Fruit fly (Drosophila melanogaster) whole organism, adult: ENCODE results near the gene CG12016.

Source experiments
- CG11617 ChIP-seq: fragments of 200-800 bp; sonication (Bioruptor generic); optimal IDR thresholded peaks from 2 replicates; lab custom pipeline; 2017; ENCODE audit warnings: mild to moderate bottlenecking, missing biosample characterization, missing genetic modification reagents, missing genetic modification characterization
- CG12768 ChIP-seq: fragments of 200-800 bp; sonication (Bioruptor generic); optimal IDR thresholded peaks from 2 replicates; lab custom pipeline; 2017; ENCODE audit warnings: missing biosample characterization, missing genetic modification characterization, mild to moderate bottlenecking, moderate library complexity, missing genetic modification reagents
- CG14711 ChIP-seq: fragments of 200-800 bp; sonication (Bioruptor generic); optimal IDR thresholded peaks from 2 replicates; lab custom pipeline; 2018; ENCODE audit warnings: missing biosample characterization, mild to moderate bottlenecking, missing genetic modification characterization, moderate library complexity
- CG1620 ChIP-seq: fragments of 200-800 bp; sonication (Bioruptor generic); optimal IDR thresholded peaks from 2 replicates; lab custom pipeline; 2016; ENCODE audit warnings: missing biosample characterization, missing genetic modification characterization
- CG33017 ChIP-seq: fragments of 200-800 bp; sonication (Bioruptor generic); optimal IDR thresholded peaks from 2 replicates; lab custom pipeline; 2018; ENCODE audit warnings: missing biosample characterization, mild to moderate bottlenecking, missing genetic modification characterization, moderate library complexity
- CG5204 ChIP-seq: fragments of 200-800 bp; sonication (Bioruptor generic); optimal IDR thresholded peaks from 2 replicates; lab custom pipeline; 2016; ENCODE audit warnings: missing biosample characterization, missing genetic modification characterization
- CG7045 ChIP-seq: fragments of 200-800 bp; sonication (Bioruptor generic); optimal IDR thresholded peaks from 2 replicates; lab custom pipeline; 2017; ENCODE audit warnings: missing biosample characterization, mild to moderate bottlenecking, missing genetic modification characterization
- CG7101 ChIP-seq: fragments of 200-800 bp; sonication (Bioruptor generic); optimal IDR thresholded peaks from 2 replicates; lab custom pipeline; 2018; ENCODE audit warnings: missing biosample characterization, mild to moderate bottlenecking, missing genetic modification characterization, moderate library complexity
- Clk ChIP-seq: fragments of 200-800 bp; sonication (Bioruptor generic); optimal IDR thresholded peaks from 2 replicates; lab custom pipeline; 2017; ENCODE audit warnings: missing biosample characterization, missing genetic modification characterization
- Crg-1 ChIP-seq: fragments of 200-800 bp; sonication (Bioruptor generic); optimal IDR thresholded peaks from 2 replicates; lab custom pipeline; 2016; ENCODE audit warnings: missing biosample characterization, missing genetic modification characterization
- Hr96 ChIP-seq: fragments of 200-800 bp; sonication (Bioruptor generic); optimal IDR thresholded peaks from 2 replicates; lab custom pipeline; 2016; ENCODE audit warnings: missing biosample characterization, missing genetic modification characterization
- Mnt ChIP-seq: fragments of 200-800 bp; sonication (Bioruptor generic); optimal IDR thresholded peaks from 2 replicates; lab custom pipeline; 2016; ENCODE audit warnings: missing biosample characterization, mild to moderate bottlenecking, missing genetic modification characterization
- bab1 ChIP-seq: fragments of 200-800 bp; sonication (Bioruptor generic); optimal IDR thresholded peaks from 3 replicates; lab custom pipeline; 2019; ENCODE audit warnings: missing biosample characterization, mild to moderate bottlenecking, missing genetic modification characterization, moderate library complexity
- cic ChIP-seq: fragments of 200-800 bp; sonication (Bioruptor generic); optimal IDR thresholded peaks from 2 replicates; lab custom pipeline; 2017; ENCODE audit warnings: missing biosample characterization, mild to moderate bottlenecking, missing genetic modification characterization, moderate library complexity
- cnc ChIP-seq, 2 experiments: fragments of >200 bp; optimal IDR thresholded peaks; 2 replicates each; lab custom pipeline; 2017
- kay ChIP-seq: fragments of 200-800 bp; sonication (Bioruptor generic); peaks from one replicate; lab custom pipeline; 2016; ENCODE audit warnings: missing biosample characterization, missing genetic modification characterization, borderline replicate concordance
- ovo ChIP-seq: fragments of 200-800 bp; sonication (Bioruptor generic); optimal IDR thresholded peaks from 2 replicates; lab custom pipeline; 2016; ENCODE audit warnings: missing biosample characterization, missing genetic modification characterization
- pad ChIP-seq: fragments of 200-800 bp; sonication (Bioruptor generic); optimal IDR thresholded peaks from 3 replicates; lab custom pipeline; 2017; ENCODE audit warnings: missing biosample characterization, missing genetic modification characterization, mild to moderate bottlenecking, moderate library complexity, missing genetic modification reagents
- tj ChIP-seq: fragments of 200-800 bp; sonication (Bioruptor generic); optimal IDR thresholded peaks from 3 replicates; lab custom pipeline; 2017; ENCODE audit warnings: missing biosample characterization, mild to moderate bottlenecking, missing genetic modification characterization, moderate library complexity
- toe ChIP-seq: fragments of 200-800 bp; sonication (Bioruptor generic); optimal IDR thresholded peaks from 2 replicates; lab custom pipeline; 2016; ENCODE audit warnings: missing biosample characterization, missing genetic modification characterization

Gene CG12016

dm6 chr3L:3338882-3339590 lies 19.7 kb downstream of the CG12016 start:
- TF ChIP-seq CG14711 (tag; lab: Kevin White, UChicago), result peak; percentile 6
- TF ChIP-seq pad (GFP tag; lab: Kevin White, UChicago), result no peak

- TF ChIP-seq kay (GFP tag; lab: Kevin White, UChicago) (peak; percentile 45), tj (GFP tag; lab: Kevin White, UChicago) (peak; percentile 22), CG14711 (tag; lab: Kevin White, UChicago) (peak; percentile 4), CG11617 (no peak), Hr96 (GFP tag; lab: Kevin White, UChicago) (no peak), Mnt (GFP tag; lab: Kevin White, UChicago) (no peak), CG7101 (peak; percentile 10), CG12768 (GFP tag; lab: Kevin White, UChicago) (no peak), cnc (optimal IDR thresholded peaks at IDR 0.05; lab: Kevin White, UChicago) (no peak)
Measured at dm6 chr3L:3339695-3340226, 20.4 kb downstream of the CG12016 start.

- TF ChIP-seq bab1 (GFP tag; lab: Kevin White, UChicago) (no peak), CG14711 (tag; lab: Kevin White, UChicago) (no peak), tj (GFP tag; lab: Kevin White, UChicago) (peak; percentile 66), kay (GFP tag; lab: Kevin White, UChicago) (no peak), ovo (GFP tag; lab: Kevin White, UChicago) (no peak)
Measured at dm6 chr3L:3342307-3342940, 23.1 kb downstream of the CG12016 start.

- TF ChIP-seq ovo (GFP tag; lab: Kevin White, UChicago), result no peak
- TF ChIP-seq CG7101, result no peak
- TF ChIP-seq kay (GFP tag; lab: Kevin White, UChicago), result peak; percentile 48
Measured at dm6 chr3L:3343260-3343659, 23.9 kb downstream of the CG12016 start.

- TF ChIP-seq CG5204 (GFP tag; lab: Kevin White, UChicago) (no peak), tj (GFP tag; lab: Kevin White, UChicago) (peak; percentile 80), kay (GFP tag; lab: Kevin White, UChicago) (no peak), CG14711 (tag; lab: Kevin White, UChicago) (no peak)
Measured at dm6 chr3L:3344528-3344927, 25.2 kb downstream of the CG12016 start.

dm6 chr3L:3346294-3346693 lies 26.9 kb downstream of the CG12016 start:
- TF ChIP-seq CG14711 (tag; lab: Kevin White, UChicago), result no peak
- TF ChIP-seq toe (GFP tag; lab: Kevin White, UChicago), result no peak
- TF ChIP-seq CG11617, result no peak
- no peak for TF ChIP-seq Crg-1 (GFP tag; lab: Kevin White, UChicago)
- TF ChIP-seq tj (GFP tag; lab: Kevin White, UChicago), result no peak
- TF ChIP-seq kay (GFP tag; lab: Kevin White, UChicago), result no peak
- no peak for TF ChIP-seq cic (GFP tag; lab: Kevin White, UChicago)
- TF ChIP-seq CG12768 (GFP tag; lab: Kevin White, UChicago), result no peak
- TF ChIP-seq CG7101, result no peak
- no peak for TF ChIP-seq Hr96 (GFP tag; lab: Kevin White, UChicago)
- no peak for TF ChIP-seq CG5204 (GFP tag; lab: Kevin White, UChicago)
- no peak for TF ChIP-seq CG33017 (tag; lab: Kevin White, UChicago)
- TF ChIP-seq CG1620, result no peak
- TF ChIP-seq ovo (GFP tag; lab: Kevin White, UChicago), result no peak
- no peak for TF ChIP-seq CG7045 (GFP tag; lab: Kevin White, UChicago)
- TF ChIP-seq cnc (optimal IDR thresholded peaks at IDR 0.05; lab: Kevin White, UChicago), result no peak

dm6 chr3L:3348956-3349824 lies 29.8 kb downstream of the CG12016 start:
- TF ChIP-seq cnc (optimal IDR thresholded peaks at IDR 0.05; lab: Kevin White, UChicago), result no peak
- no peak for TF ChIP-seq Mnt (GFP tag; lab: Kevin White, UChicago)
- TF ChIP-seq bab1 (GFP tag; lab: Kevin White, UChicago), result no peak
- no peak for TF ChIP-seq tj (GFP tag; lab: Kevin White, UChicago)
- no peak for TF ChIP-seq CG14711 (tag; lab: Kevin White, UChicago)
- TF ChIP-seq pad (GFP tag; lab: Kevin White, UChicago), result no peak
- peak; percentile 13 for TF ChIP-seq CG11617
- peak; percentile 1 for TF ChIP-seq CG7045 (GFP tag; lab: Kevin White, UChicago)
- TF ChIP-seq kay (GFP tag; lab: Kevin White, UChicago), result no peak
- no peak for TF ChIP-seq toe (GFP tag; lab: Kevin White, UChicago)
- TF ChIP-seq CG7101, result no peak
- TF ChIP-seq ovo (GFP tag; lab: Kevin White, UChicago), result no peak
- no peak for TF ChIP-seq Crg-1 (GFP tag; lab: Kevin White, UChicago)
- TF ChIP-seq CG1620, result no peak
- no peak for TF ChIP-seq CG5204 (GFP tag; lab: Kevin White, UChicago)
- TF ChIP-seq Clk, result no peak
- peak; percentile 13 for TF ChIP-seq CG12768 (GFP tag; lab: Kevin White, UChicago)
- TF ChIP-seq CG33017 (tag; lab: Kevin White, UChicago), result peak; percentile 24
- TF ChIP-seq cic (GFP tag; lab: Kevin White, UChicago), result peak; percentile 54
- TF ChIP-seq Hr96 (GFP tag; lab: Kevin White, UChicago), result no peak
